Worm (Caenorhabditis elegans): ENCODE results near the gene agxt-1.

- TF ChIP-seq hnd-1 (tag; optimal IDR thresholded peaks at IDR 0.05) (no peak), pes-1 (GFP tag; IDR thresholded peaks at IDR 0.05) (no peak), ceh-13 (GFP tag; optimal IDR thresholded peaks at IDR 0.05) (no peak), ama-1 (optimal IDR thresholded peaks at IDR 0.05) (no peak), flt-1 (GFP tag; IDR thresholded peaks at IDR 0.05) (no peak), sea-1 (GFP tag; conservative IDR thresholded peaks at IDR 0.05) (no peak), tbx-37 (GFP tag; conservative IDR thresholded peaks at IDR 0.05) (no peak), scrt-1 (GFP tag; IDR thresholded peaks at IDR 0.05) (no peak), tra-4 (tag; optimal IDR thresholded peaks at IDR 0.05) (no peak), B0310.2 (tag; optimal IDR thresholded peaks at IDR 0.05) (no peak), ceh-36 (tag; optimal IDR thresholded peaks at IDR 0.05) (no peak), tbx-11 (GFP tag; IDR thresholded peaks at IDR 0.05) (no peak), hmg-4 (GFP tag; optimal IDR thresholded peaks at IDR 0.05) (no peak), aly-1 (tag; optimal IDR thresholded peaks at IDR 0.05) (no peak)
Observed at ce11 chrII:8854874-8855273, 9.5 kb downstream of the agxt-1 start.

Data from whole organism, early embryonic.